Worm (Caenorhabditis elegans): ENCODE results near the gene klp-18.

DNA sequence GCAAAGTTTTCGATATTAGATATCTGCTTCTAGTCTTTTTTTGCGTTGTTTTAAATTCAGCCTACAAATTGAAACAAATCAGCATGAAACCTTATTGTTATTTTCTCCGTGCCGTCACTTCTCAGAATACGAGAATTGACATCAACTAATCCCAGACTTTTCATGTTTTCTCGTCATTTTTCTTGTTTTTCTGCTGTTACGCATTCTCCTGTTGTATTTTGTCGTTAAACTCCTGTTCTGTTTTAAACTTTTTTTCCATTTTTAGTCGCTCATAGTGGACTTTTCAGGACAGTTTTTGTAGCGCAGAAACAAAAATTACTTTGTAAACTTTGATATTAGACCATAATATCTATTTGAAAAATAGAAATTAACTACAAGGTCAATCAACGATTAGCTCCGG, 17.8 kb upstream of the klp-18 start:
- TF ChIP-seq sma-9 (GFP tag; optimal IDR thresholded peaks at IDR 0.05), result no peak
- TF ChIP-seq sma-9 (tag; optimal IDR thresholded peaks at IDR 0.05), result no peak
- TF ChIP-seq ztf-11 (tag; optimal IDR thresholded peaks at IDR 0.05), result no peak
- no peak for TF ChIP-seq nhr-77 (tag; optimal IDR thresholded peaks at IDR 0.05)
- TF ChIP-seq F13H6.1 (tag; optimal IDR thresholded peaks at IDR 0.05), result no peak
- no peak for TF ChIP-seq lsy-2 (tag; optimal IDR thresholded peaks at IDR 0.05)
- TF ChIP-seq snpc-4 (tag; optimal IDR thresholded peaks at IDR 0.05), result no peak
- TF ChIP-seq nhr-10 (tag; optimal IDR thresholded peaks at IDR 0.05), result no peak
- TF ChIP-seq ceh-82 (tag; optimal IDR thresholded peaks at IDR 0.05), result no peak
- TF ChIP-seq nhr-23 (tag; optimal IDR thresholded peaks at IDR 0.05), result no peak
- no peak for TF ChIP-seq nhr-11 (tag; optimal IDR thresholded peaks at IDR 0.05)
- TF ChIP-seq nhr-12 (tag; optimal IDR thresholded peaks at IDR 0.05), result no peak
- no peak for TF ChIP-seq elt-3 (tag; optimal IDR thresholded peaks at IDR 0.05)
- TF ChIP-seq R02D3.7 (tag; optimal IDR thresholded peaks at IDR 0.05), result no peak
- no peak for TF ChIP-seq blmp-1 (tag; optimal IDR thresholded peaks at IDR 0.05; ENCODE audit: insufficient read depth)
